Worm (Caenorhabditis elegans) whole organism, L1 larva: Measurements from ENCODE around the gene srw-87.

ENCODE experiments used
- ama-1 ChIP-seq: fragments of 150-350 bp; optimal IDR thresholded peaks from 2 replicates; lab custom pipeline; 2014
- blmp-1 ChIP-seq: fragments of 150-350 bp; optimal IDR thresholded peaks from 2 replicates; lab custom pipeline; 2014; ENCODE audit warnings: missing biosample characterization, missing genetic modification characterization
- ceh-82 ChIP-seq, 3 experiments: fragments of 150-350 bp in 1 of 3; sonication (generic microtip) in 2 of 3; optimal IDR thresholded peaks; 2 replicates each; lab custom pipeline; 2014 to 2017; ENCODE audit warnings: missing biosample characterization in 3 of 3, missing genetic modification characterization in 3 of 3
- grh-1 ChIP-seq: fragments of 200-800 bp; sonication (Bioruptor generic); IDR thresholded peaks from 2 replicates; pipeline ENCODE4 v1.3.6; 2022; ENCODE audit warnings: missing genetic modification reagents, missing genetic modification characterization, missing compliant biosample characterization
- lin-35 ChIP-seq, 2 experiments: fragments of 150-350 bp; optimal IDR thresholded peaks; 2 replicates each; lab custom pipeline; 2014; ENCODE audit warnings: missing biosample characterization in 2 of 2, missing genetic modification characterization in 2 of 2, missing genetic modification reagents in 2 of 2
- mep-1 ChIP-seq: fragments of 150-350 bp; optimal IDR thresholded peaks from 2 replicates; lab custom pipeline; 2014; ENCODE audit warnings: missing biosample characterization, missing genetic modification characterization
- nhr-20 ChIP-seq: sonication (generic microtip); optimal IDR thresholded peaks from 2 replicates; lab custom pipeline; 2016; ENCODE audit warnings: mild to moderate bottlenecking, missing genetic modification characterization, missing compliant biosample characterization
- nhr-28 ChIP-seq: fragments of 150-350 bp; optimal IDR thresholded peaks from 2 replicates; lab custom pipeline; 2014; ENCODE audit warnings: missing biosample characterization, missing genetic modification characterization
- nhr-47 ChIP-seq: sonication (generic microtip); optimal IDR thresholded peaks from 2 replicates; lab custom pipeline; 2016; ENCODE audit warnings: mild to moderate bottlenecking, missing genetic modification characterization, moderate library complexity, missing compliant biosample characterization
- pqm-1 ChIP-seq: sonication (generic microtip); optimal IDR thresholded peaks from 3 replicates; lab custom pipeline; 2017; ENCODE audit warnings: missing biosample characterization, missing genetic modification characterization
- snpc-4 ChIP-seq: fragments of 150-350 bp; optimal IDR thresholded peaks from 2 replicates; lab custom pipeline; 2014; ENCODE audit warnings: missing biosample characterization, missing genetic modification characterization
- snu-23 ChIP-seq: sonication (generic microtip); optimal IDR thresholded peaks from 2 replicates; lab custom pipeline; 2016; ENCODE audit warnings: missing genetic modification characterization, missing compliant biosample characterization
- unc-62 ChIP-seq: fragments of 150-350 bp; optimal IDR thresholded peaks from 2 replicates; lab custom pipeline; 2014; ENCODE audit warnings: missing biosample characterization, missing genetic modification reagents, missing genetic modification characterization
- unc-98 ChIP-seq: fragments of 200-800 bp; sonication (Bioruptor generic); IDR thresholded peaks from 2 replicates; pipeline ENCODE4 v1.3.6; 2022; ENCODE audit warnings: missing genetic modification characterization, missing compliant biosample characterization

DNA sequence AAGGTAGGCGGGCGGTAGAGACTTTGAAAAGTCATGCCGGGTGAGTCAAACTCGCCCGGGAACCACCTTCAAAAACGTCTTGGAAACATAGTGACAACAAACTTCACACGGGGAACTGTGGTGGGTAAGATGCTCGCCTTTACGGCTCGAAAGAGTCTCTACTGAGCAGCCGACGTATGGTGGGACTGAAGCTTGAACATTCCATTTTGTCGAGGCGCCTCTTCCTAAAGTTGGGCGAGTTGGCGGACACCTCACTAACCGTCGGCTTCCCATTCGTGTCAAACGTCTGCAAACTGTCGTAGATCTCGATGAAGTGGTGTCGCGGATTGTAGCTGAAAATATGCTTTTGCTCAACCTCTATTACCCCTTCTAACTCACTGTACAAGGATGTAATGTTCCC is 46.5 kb downstream of the srw-87 start:
- TF ChIP-seq mep-1 (tag; lab: Kevin White, UChicago) (no peak), unc-62 (no peak), blmp-1 (tag; lab: Kevin White, UChicago) (no peak), grh-1 (no peak), unc-98 (GFP tag; lab: Robert Waterston, UW) (no peak), nhr-20 (tag; lab: Kevin White, UChicago) (no peak), snu-23 (GFP tag; lab: Kevin White, UChicago) (no peak), lin-35 (GFP tag; optimal IDR thresholded peaks at IDR 0.05; lab: Kevin White, UChicago) (no peak), ama-1 (lab: Kevin White, UChicago) (no peak), pqm-1 (no peak), nhr-28 (tag; lab: Kevin White, UChicago) (no peak), ceh-82 (tag; optimal IDR thresholded peaks at IDR 0.05; lab: Kevin White, UChicago) (no peak), nhr-47 (tag; lab: Kevin White, UChicago) (no peak), snpc-4 (tag; lab: Kevin White, UChicago) (no peak)
